Worm (Caenorhabditis elegans): ENCODE data around the gene Y66D12A.24.
A peak's percentile ranks its signal among the peaks of the same experiment; 100 is the strongest.

Gene Y66D12A.24

ce11 chrIII:11478468-11479363 lies 17.9 kb upstream of the Y66D12A.24 start:
- TF ChIP-seq rpc-1 (optimal IDR thresholded peaks at IDR 0.05) (no peak), rpc-1 (tag; optimal IDR thresholded peaks at IDR 0.05) (peak; percentile 56), him-1 (tag; optimal IDR thresholded peaks at IDR 0.05) (no peak), madf-10 (tag; optimal IDR thresholded peaks at IDR 0.05) (no peak), B0261.1 (tag; optimal IDR thresholded peaks at IDR 0.05) (peak; percentile 20), F57C9.4 (tag; optimal IDR thresholded peaks at IDR 0.05) (no peak), dpff-1 (tag; optimal IDR thresholded peaks at IDR 0.05) (no peak), lag-1 (GFP tag; IDR thresholded peaks at IDR 0.05) (no peak), Y79H2A.3 (GFP tag; conservative IDR thresholded peaks at IDR 0.05) (no peak), lsl-1 (GFP tag; optimal IDR thresholded peaks at IDR 0.05) (peak; percentile 6), T26A5.8 (tag; optimal IDR thresholded peaks at IDR 0.05) (no peak), K12H6.12 (tag; optimal IDR thresholded peaks at IDR 0.05) (no peak), tbp1 (GFP tag; optimal IDR thresholded peaks at IDR 0.05) (peak; percentile 73), hrde-1 (tag; optimal IDR thresholded peaks at IDR 0.05; ENCODE audit: borderline replicate concordance) (no peak), ceh-79 (tag; optimal IDR thresholded peaks at IDR 0.05) (no peak), unc-130 (GFP tag; optimal IDR thresholded peaks at IDR 0.05) (no peak), Y67H2A.10 (GFP tag; conservative IDR thresholded peaks at IDR 0.05) (no peak), zfh-2 (GFP tag; conservative IDR thresholded peaks at IDR 0.05) (0 out of 2 replicates have a peak, but pooled peaks have one; percentile 49)

ce11 chrIII:11481309-11481845 lies 15.3 kb upstream of the Y66D12A.24 start:
- TF ChIP-seq B0336.3 (GFP tag; IDR thresholded peaks at IDR 0.05) (no peak), mel-28 (tag; optimal IDR thresholded peaks at IDR 0.05; ENCODE audit: borderline replicate concordance) (no peak), ztf-18 (tag; optimal IDR thresholded peaks at IDR 0.05) (no peak), zfh-2 (GFP tag; conservative IDR thresholded peaks at IDR 0.05) (peak; percentile 55), madf-10 (tag; optimal IDR thresholded peaks at IDR 0.05) (no peak), hmg-1.2 (GFP tag; IDR thresholded peaks at IDR 0.05) (peak; percentile 44; the same call in 1 of the 2 replicates), F39B2.1 (GFP tag; IDR thresholded peaks at IDR 0.05) (no peak), D2030.7 (GFP tag; IDR thresholded peaks at IDR 0.05) (no peak), attf-6 (GFP tag; IDR thresholded peaks at IDR 0.05) (no peak), F49E8.2 (tag; optimal IDR thresholded peaks at IDR 0.05; ENCODE audit: insufficient read depth) (no peak), madf-6 (GFP tag; IDR thresholded peaks at IDR 0.05) (no peak)

ce11 chrIII:11484139-11484590 lies 12.5 kb upstream of the Y66D12A.24 start, which contains the start of gene fbxa-220:
Gene fbxa-220 (minus strand): TSS chrIII:11484189.
- TF ChIP-seq ccch-3 (GFP tag; optimal IDR thresholded peaks at IDR 0.05) (no peak), F49E8.2 (tag; optimal IDR thresholded peaks at IDR 0.05; ENCODE audit: insufficient read depth) (no peak), egl-44 (GFP tag; IDR thresholded peaks at IDR 0.05) (no peak), Y56A3A.18 (GFP tag; IDR thresholded peaks at IDR 0.05) (no peak), attf-3 (GFP tag; conservative IDR thresholded peaks at IDR 0.05) (no peak), ets-4 (GFP tag; optimal IDR thresholded peaks at IDR 0.05) (no peak), attf-5 (GFP tag; optimal IDR thresholded peaks at IDR 0.05) (no peak), hmg-20 (GFP tag; IDR thresholded peaks at IDR 0.05) (no peak), Y53F4B.3 (GFP tag; IDR thresholded peaks at IDR 0.05) (no peak), sea-2 (GFP tag; IDR thresholded peaks at IDR 0.05) (no peak), ceh-91 (GFP tag; IDR thresholded peaks at IDR 0.05) (no peak), D2030.7 (GFP tag; IDR thresholded peaks at IDR 0.05) (no peak), ama-1 (optimal IDR thresholded peaks at IDR 0.05) (no peak), ama-1 (GFP tag; optimal IDR thresholded peaks at IDR 0.05) (no peak), hmg-1.2 (GFP tag; IDR thresholded peaks at IDR 0.05) (no peak), die-1 (tag; optimal IDR thresholded peaks at IDR 0.05) (no peak), hsf-1 (GFP tag; IDR thresholded peaks at IDR 0.05) (no peak)

Data from whole organism, young adult.